Worm (Caenorhabditis elegans) whole organism, young adult: ENCODE measurements around the gene srlf-16.

Experiments used
- B0261.1 ChIP-seq: sonication (generic microtip); optimal IDR thresholded peaks from 2 replicates; lab custom pipeline; 2016; ENCODE audit warnings: mild to moderate bottlenecking, missing genetic modification characterization, moderate library complexity, missing compliant biosample characterization
- C17E4.6 ChIP-seq: fragments of 200-800 bp; sonication (Bioruptor generic); IDR thresholded peaks from 2 replicates; pipeline ENCODE4 v1.3.6; 2022; ENCODE audit warnings: missing genetic modification reagents, missing genetic modification characterization, missing compliant biosample characterization
- D2030.7 ChIP-seq: fragments of 200-800 bp; sonication (Bioruptor generic); IDR thresholded peaks from 2 replicates; pipeline ENCODE4 v1.3.6; 2022; ENCODE audit warnings: missing genetic modification reagents, missing genetic modification characterization, missing compliant biosample characterization
- F33H1.4 ChIP-seq: fragments of 200-800 bp; sonication (Bioruptor generic); IDR thresholded peaks from 2 replicates; pipeline ENCODE4 v1.3.6; 2022; ENCODE audit warnings: missing genetic modification reagents, missing genetic modification characterization, missing compliant biosample characterization
- F52B5.7 ChIP-seq: sonication (generic microtip); optimal IDR thresholded peaks from 2 replicates; lab custom pipeline; 2016; ENCODE audit warnings: mild to moderate bottlenecking, missing genetic modification characterization, missing compliant biosample characterization
- F55B11.4 ChIP-seq: sonication (generic microtip); optimal IDR thresholded peaks from 2 replicates; lab custom pipeline; 2016; ENCODE audit warnings: missing compliant biosample characterization, missing genetic modification characterization, borderline replicate concordance; ENCODE audit not compliant: insufficient read depth
- T07F8.4 ChIP-seq: sonication (generic microtip); optimal IDR thresholded peaks from 2 replicates; lab custom pipeline; 2016; ENCODE audit warnings: mild to moderate bottlenecking, missing genetic modification characterization, moderate library complexity, missing compliant biosample characterization
- T26A5.8 ChIP-seq: sonication (generic microtip); optimal IDR thresholded peaks from 2 replicates; lab custom pipeline; 2016; ENCODE audit warnings: missing genetic modification characterization, missing compliant biosample characterization
- Y53G8AR.9 ChIP-seq: fragments of 200-800 bp; sonication (Bioruptor generic); conservative IDR thresholded peaks from 2 replicates; pipeline ENCODE4 v1.3.6; 2022; ENCODE audit warnings: missing genetic modification reagents, missing genetic modification characterization, missing compliant biosample characterization
- ama-1 ChIP-seq, 3 experiments: fragments of 150-350 bp in 1 of 3; sonication (generic microtip) in 2 of 3; optimal IDR thresholded peaks; 2 replicates each; lab custom pipeline; 2014 to 2018; ENCODE audit warnings: missing biosample characterization in 2 of 3, missing genetic modification characterization in 2 of 3, missing genetic modification reagents in 2 of 3
- aptf-2 ChIP-seq: fragments of 200-800 bp; sonication (Bioruptor generic); conservative IDR thresholded peaks from 2 replicates; pipeline ENCODE4 v1.3.6; 2022; ENCODE audit warnings: missing genetic modification reagents, missing genetic modification characterization, missing compliant biosample characterization
- atf-7 ChIP-seq: sonication (generic microtip); optimal IDR thresholded peaks from 2 replicates; lab custom pipeline; 2017; ENCODE audit warnings: mild to moderate bottlenecking, missing genetic modification characterization, missing compliant biosample characterization
- attf-5 ChIP-seq: fragments of 200-800 bp; sonication (Bioruptor generic); optimal IDR thresholded peaks from 2 replicates; lab custom pipeline; 2018; ENCODE audit warnings: mild to moderate bottlenecking, missing genetic modification characterization, missing compliant biosample characterization
- attf-6 ChIP-seq: fragments of 200-800 bp; sonication (Bioruptor generic); IDR thresholded peaks from 2 replicates; pipeline ENCODE4 v1.3.6; 2022; ENCODE audit warnings: missing genetic modification reagents, missing genetic modification characterization, missing compliant biosample characterization
- cebp-1 ChIP-seq, 2 experiments: fragments of 200-800 bp in 1 of 2; sonication (Bioruptor generic) in 1 of 2; sonication (generic microtip) in 1 of 2; IDR thresholded peaks in 1 of 2; optimal IDR thresholded peaks in 1 of 2; 2 replicates each; pipeline versions ENCODE4 v1.3.6 to Lab custom; 2017 to 2022; ENCODE audit warnings: missing compliant biosample characterization in 2 of 2, missing genetic modification characterization in 2 of 2, mild to moderate bottlenecking in 1 of 2, missing genetic modification reagents in 1 of 2, moderate library complexity in 1 of 2
- ceh-40 ChIP-seq: fragments of 200-800 bp; sonication (Bioruptor generic); IDR thresholded peaks from 2 replicates; pipeline ENCODE4 v1.3.6; 2022; ENCODE audit warnings: missing genetic modification characterization, missing compliant biosample characterization
- ceh-79 ChIP-seq: sonication (generic microtip); optimal IDR thresholded peaks from 2 replicates; lab custom pipeline; 2017; ENCODE audit warnings: mild to moderate bottlenecking, missing genetic modification characterization, missing compliant biosample characterization
- ceh-91 ChIP-seq: fragments of 200-800 bp; sonication (Bioruptor generic); IDR thresholded peaks from 2 replicates; pipeline ENCODE4 v1.3.6; 2022; ENCODE audit warnings: missing genetic modification reagents, missing genetic modification characterization, missing compliant biosample characterization
- die-1 ChIP-seq: sonication (generic microtip); optimal IDR thresholded peaks from 2 replicates; lab custom pipeline; 2016; ENCODE audit warnings: missing genotype, mild to moderate bottlenecking, missing genetic modification characterization, missing compliant biosample characterization
- dox-1 ChIP-seq: fragments of 200-800 bp; sonication (Bioruptor generic); IDR thresholded peaks from 2 replicates; pipeline ENCODE4 v1.3.6; 2022; ENCODE audit warnings: missing genetic modification reagents, missing genetic modification characterization, missing compliant biosample characterization
- dpl-1 ChIP-seq: fragments of 150-350 bp; optimal IDR thresholded peaks from 2 replicates; lab custom pipeline; 2014; ENCODE audit warnings: missing biosample characterization, missing genetic modification reagents, missing genetic modification characterization
- efl-1 ChIP-seq: fragments of 150-350 bp; optimal IDR thresholded peaks from 2 replicates; lab custom pipeline; 2014; ENCODE audit warnings: missing biosample characterization, missing genetic modification reagents, missing genetic modification characterization
- egl-44 ChIP-seq: fragments of 200-800 bp; sonication (Bioruptor generic); IDR thresholded peaks from 2 replicates; pipeline ENCODE4 v1.3.6; 2022; ENCODE audit warnings: missing genetic modification reagents, missing genetic modification characterization, missing compliant biosample characterization
- gei-17 ChIP-seq: fragments of 200-800 bp; sonication (Bioruptor generic); optimal IDR thresholded peaks from 2 replicates; lab custom pipeline; 2018; ENCODE audit warnings: mild to moderate bottlenecking, missing genetic modification characterization, missing compliant biosample characterization
- him-1 ChIP-seq: sonication (generic microtip); optimal IDR thresholded peaks from 2 replicates; lab custom pipeline; 2016; ENCODE audit warnings: missing genotype, missing genetic modification reagents, missing genetic modification characterization, missing compliant biosample characterization
- hlh-12 ChIP-seq: sonication (generic microtip); optimal IDR thresholded peaks from 2 replicates; lab custom pipeline; 2016; ENCODE audit warnings: missing genetic modification characterization, missing compliant biosample characterization
- hlh-26 ChIP-seq: fragments of 200-800 bp; sonication (Bioruptor generic); conservative IDR thresholded peaks from 2 replicates; pipeline ENCODE4 v1.3.6; 2022; ENCODE audit warnings: missing genetic modification reagents, missing genetic modification characterization, missing compliant biosample characterization
- hmg-1.2 ChIP-seq: fragments of 200-800 bp; sonication (Bioruptor generic); IDR thresholded peaks from 2 replicates; pipeline ENCODE4 v1.3.6; 2022; ENCODE audit warnings: missing genetic modification reagents, missing genetic modification characterization, missing compliant biosample characterization
- lin-26 ChIP-seq: fragments of 200-800 bp; sonication (Bioruptor generic); IDR thresholded peaks from 2 replicates; pipeline ENCODE4 v1.3.6; 2022; ENCODE audit warnings: missing genetic modification reagents, missing genetic modification characterization, missing compliant biosample characterization
- lin-35 ChIP-seq, 3 experiments: fragments of 150-350 bp in 2 of 3; sonication (generic microtip) in 1 of 3; optimal IDR thresholded peaks; 2 replicates each; lab custom pipeline; 2014 to 2018; ENCODE audit warnings: missing biosample characterization in 3 of 3, missing genetic modification characterization in 3 of 3, missing genetic modification reagents in 3 of 3
- madf-3 ChIP-seq: fragments of 200-800 bp; sonication (Bioruptor generic); IDR thresholded peaks from 2 replicates; pipeline ENCODE4 v1.3.6; 2022; ENCODE audit warnings: missing genetic modification reagents, missing genetic modification characterization, missing compliant biosample characterization
- madf-6 ChIP-seq: fragments of 200-800 bp; sonication (Bioruptor generic); IDR thresholded peaks from 2 replicates; pipeline ENCODE4 v1.3.6; 2022; ENCODE audit warnings: missing genetic modification reagents, missing genetic modification characterization, missing compliant biosample characterization
- mcd-1 ChIP-seq: fragments of 200-800 bp; sonication (Bioruptor generic); IDR thresholded peaks from 2 replicates; pipeline ENCODE4 v1.3.6; 2022; ENCODE audit warnings: missing genetic modification reagents, missing genetic modification characterization, missing compliant biosample characterization
- mel-28 ChIP-seq: sonication (generic microtip); optimal IDR thresholded peaks from 2 replicates; lab custom pipeline; 2016; ENCODE audit warnings: borderline replicate concordance, mild to moderate bottlenecking, missing genetic modification characterization, missing compliant biosample characterization
- nhr-80 ChIP-seq: sonication (generic microtip); optimal IDR thresholded peaks from 2 replicates; lab custom pipeline; 2016; ENCODE audit warnings: missing genetic modification characterization, missing compliant biosample characterization
- pha-4 ChIP-seq: fragments of 150-350 bp; sonication (generic microtip); optimal IDR thresholded peaks from 2 replicates; lab custom pipeline; 2014; ENCODE audit warnings: missing biosample characterization, missing genetic modification reagents, missing genetic modification characterization
- sdz-38 ChIP-seq: sonication (generic microtip); optimal IDR thresholded peaks from 2 replicates; lab custom pipeline; 2016; ENCODE audit warnings: missing genotype, missing genetic modification characterization, missing compliant biosample characterization
- snpc-4 ChIP-seq, 5 experiments: fragments of 150-350 bp in 1 of 5; sonication (generic microtip) in 4 of 5; optimal IDR thresholded peaks; 2 replicates each; lab custom pipeline; 2014 to 2018; ENCODE audit warnings: missing genetic modification characterization in 5 of 5, missing biosample characterization in 3 of 5, antibody characterized with exemption in 2 of 5, mild to moderate bottlenecking in 2 of 5, missing compliant biosample characterization in 2 of 5, missing genotype in 2 of 5, moderate library complexity in 2 of 5, missing genetic modification reagents in 1 of 5
- tbp1 ChIP-seq: fragments of 200-800 bp; sonication (Bioruptor generic); optimal IDR thresholded peaks from 2 replicates; lab custom pipeline; 2018; ENCODE audit warnings: mild to moderate bottlenecking, missing genetic modification characterization, missing compliant biosample characterization
- tlf-1 ChIP-seq: fragments of 200-800 bp; sonication (Bioruptor generic); optimal IDR thresholded peaks from 2 replicates; lab custom pipeline; 2018; ENCODE audit warnings: mild to moderate bottlenecking, missing genetic modification characterization, missing compliant biosample characterization
- unc-130 ChIP-seq: sonication (generic microtip); optimal IDR thresholded peaks from 2 replicates; lab custom pipeline; 2016; ENCODE audit warnings: missing genetic modification reagents, missing genetic modification characterization, missing compliant biosample characterization
- zfh-2 ChIP-seq: fragments of 200-800 bp; sonication (Bioruptor generic); conservative IDR thresholded peaks from 2 replicates; pipeline ENCODE4 v1.3.6; 2022; ENCODE audit warnings: missing genetic modification reagents, missing genetic modification characterization, missing compliant biosample characterization
- ztf-28 ChIP-seq: fragments of 200-800 bp; sonication (Bioruptor generic); IDR thresholded peaks from 2 replicates; pipeline ENCODE4 v1.3.6; 2022; ENCODE audit warnings: missing genetic modification reagents, missing genetic modification characterization, missing compliant biosample characterization

The srlf-16 gene

ce11 chrV:8130149-8130661 is 25.6 kb downstream of the srlf-16 start, which contains the start of gene snap-1 (continued):
- TF ChIP-seq ama-1 (optimal IDR thresholded peaks at IDR 0.05; lab: Kevin White, UChicago) (peak; percentile 44), ama-1 (GFP tag; optimal IDR thresholded peaks at IDR 0.05; lab: Kevin White, UChicago) (no peak), egl-44 (no peak), tlf-1 (GFP tag; lab: Kevin White, UChicago) (no peak), Y53G8AR.9 (GFP tag; lab: Robert Waterston, UW) (no peak), dpl-1 (GFP tag; lab: Kevin White, UChicago) (no peak), die-1 (no peak), him-1 (tag; lab: Kevin White, UChicago) (no peak), tbp1 (GFP tag; lab: Kevin White, UChicago) (peak; percentile 3), mcd-1 (GFP tag; lab: Robert Waterston, UW) (0 out of 2 replicates have a peak, but pooled peaks have one; percentile 47), hmg-1.2 (GFP tag; lab: Robert Waterston, UW) (peak; percentile 45; the same call in 1 of the 2 replicates), ceh-40 (GFP tag; lab: Robert Waterston, UW) (0 out of 2 replicates have a peak, but pooled peaks have one; percentile 46), T07F8.4 (tag; lab: Kevin White, UChicago) (no peak), mel-28 (tag; lab: Kevin White, UChicago) (no peak), F52B5.7 (no peak), nhr-80 (peak; percentile 16), attf-6 (no peak), dox-1 (GFP tag; lab: Robert Waterston, UW) (peak; percentile 51; the same call in 1 of the 2 replicates), zfh-2 (GFP tag; lab: Robert Waterston, UW) (no peak), hlh-26 (no peak), snpc-4 (GFP tag; optimal IDR thresholded peaks at IDR 0.05; lab: Kevin White, UChicago) (no peak), snpc-4 (tag; optimal IDR thresholded peaks at IDR 0.05; lab: Kevin White, UChicago) (no peak), B0261.1 (tag; lab: Kevin White, UChicago) (no peak), T26A5.8 (no peak), atf-7 (no peak), D2030.7 (GFP tag; lab: Robert Waterston, UW) (no peak), C17E4.6 (GFP tag; lab: Robert Waterston, UW) (no peak), attf-5 (GFP tag; lab: Kevin White, UChicago) (peak; percentile 83), ceh-91 (GFP tag; lab: Robert Waterston, UW) (no peak), hlh-12 (no peak), unc-130 (GFP tag; lab: Kevin White, UChicago) (no peak), lin-26 (GFP tag; lab: Robert Waterston, UW) (no peak), pha-4 (tag; lab: Kevin White, UChicago) (no peak), F55B11.4 (no peak), cebp-1 (GFP tag; IDR thresholded peaks at IDR 0.05; lab: Robert Waterston, UW) (peak; percentile 90), cebp-1 (tag; optimal IDR thresholded peaks at IDR 0.05; lab: Kevin White, UChicago) (peak; percentile 95), lin-35 (GFP tag; optimal IDR thresholded peaks at IDR 0.05; lab: Kevin White, UChicago) (peak in 1 of 3 experiments; percentile 44)

- TF ChIP-seq cebp-1 (GFP tag; IDR thresholded peaks at IDR 0.05; lab: Robert Waterston, UW) (no peak), cebp-1 (tag; optimal IDR thresholded peaks at IDR 0.05; lab: Kevin White, UChicago) (peak; percentile 59), efl-1 (GFP tag; lab: Kevin White, UChicago) (no peak), madf-3 (GFP tag; lab: Robert Waterston, UW) (0 out of 2 replicates have a peak, but pooled peaks have one; percentile 62), madf-6 (GFP tag; lab: Robert Waterston, UW) (0 out of 2 replicates have a peak, but pooled peaks have one; percentile 14), sdz-38 (tag; lab: Kevin White, UChicago) (no peak), ztf-28 (GFP tag; lab: Robert Waterston, UW) (no peak), F33H1.4 (no peak), tlf-1 (GFP tag; lab: Kevin White, UChicago) (no peak), die-1 (no peak), gei-17 (GFP tag; lab: Kevin White, UChicago) (no peak), aptf-2 (no peak), ceh-79 (tag; lab: Kevin White, UChicago) (no peak), unc-130 (GFP tag; lab: Kevin White, UChicago) (no peak)
- TF ChIP-seq, all 124 proteins: peak for 3
Observed at ce11 chrV:8130812-8131211, 26.2 kb downstream of the srlf-16 start.
